Fruit fly (Drosophila melanogaster) whole organism, embryonic: ENCODE results near the gene JIL-1.

Experiments
- CG10209 ChIP-seq: fragments of 200-800 bp; sonication (Bioruptor generic); optimal IDR thresholded peaks from 3 replicates; lab custom pipeline; 2017; ENCODE audit warnings: missing biosample characterization, mild to moderate bottlenecking, missing genetic modification characterization, missing genetic modification reagents
- CG11456 ChIP-seq: fragments of 200-800 bp; sonication (Bioruptor generic); IDR thresholded peaks from 3 replicates; pipeline ENCODE4 v1.3.6; 2022; ENCODE audit warnings: missing biosample characterization, missing genetic modification characterization
- CG11723 ChIP-seq: fragments of 200-800 bp; sonication (Bioruptor generic); optimal IDR thresholded peaks from 2 replicates; lab custom pipeline; 2017; ENCODE audit warnings: missing biosample characterization, mild to moderate bottlenecking, missing genetic modification characterization
- CG12104 ChIP-seq: fragments of 200-800 bp; sonication (Bioruptor generic); optimal IDR thresholded peaks from 3 replicates; lab custom pipeline; 2016; ENCODE audit warnings: missing biosample characterization, missing genetic modification characterization
- CG12236 ChIP-seq: fragments of 200-800 bp; sonication (Bioruptor generic); optimal IDR thresholded peaks from 2 replicates; lab custom pipeline; 2016; ENCODE audit warnings: missing biosample characterization, missing genetic modification characterization
- CG13287 ChIP-seq: fragments of 200-800 bp; sonication (Bioruptor generic); IDR thresholded peaks from 2 replicates; pipeline ENCODE4 v1.3.6; 2022; ENCODE audit warnings: missing biosample characterization, missing genetic modification characterization; ENCODE audit not compliant: partially characterized antibody
- CG15601 ChIP-seq: fragments of 200-800 bp; sonication (Bioruptor generic); optimal IDR thresholded peaks from 3 replicates; lab custom pipeline; 2019; ENCODE audit warnings: missing biosample characterization, mild to moderate bottlenecking, missing genetic modification characterization, moderate library complexity
- CG17361 ChIP-seq: fragments of 200-800 bp; sonication (Bioruptor generic); IDR thresholded peaks from 3 replicates; pipeline ENCODE4 v1.3.6; 2022; ENCODE audit warnings: missing biosample characterization, missing genetic modification characterization
- CG18764 ChIP-seq: fragments of 200-800 bp; sonication (Bioruptor generic); optimal IDR thresholded peaks from 3 replicates; lab custom pipeline; 2016; ENCODE audit warnings: missing biosample characterization, missing genetic modification characterization
- CG2129 ChIP-seq: fragments of 200-800 bp; sonication (Bioruptor generic); IDR thresholded peaks from 2 replicates; pipeline ENCODE4 v1.3.6; 2022; ENCODE audit warnings: missing biosample characterization, missing genetic modification characterization; ENCODE audit not compliant: partially characterized antibody
- CG2199 ChIP-seq: fragments of 200-800 bp; sonication (Bioruptor generic); IDR thresholded peaks from 3 replicates; pipeline ENCODE4 v1.3.6; 2022; ENCODE audit warnings: missing biosample characterization, missing genetic modification characterization
- CG2889 ChIP-seq: fragments of 200-800 bp; sonication (Bioruptor generic); IDR thresholded peaks from 3 replicates; pipeline ENCODE4 v1.3.6; 2022; ENCODE audit warnings: missing biosample characterization, missing genetic modification characterization
- CG31365 ChIP-seq: fragments of 200-800 bp; sonication (Bioruptor generic); optimal IDR thresholded peaks from 2 replicates; lab custom pipeline; 2018; ENCODE audit warnings: missing biosample characterization, mild to moderate bottlenecking, missing genetic modification characterization
- CG32772 ChIP-seq: fragments of 200-800 bp; sonication (Bioruptor generic); IDR thresholded peaks from 2 replicates; pipeline ENCODE4 v1.3.6; 2022; ENCODE audit warnings: missing biosample characterization, missing genetic modification characterization
- CG4424 ChIP-seq: fragments of 200-800 bp; sonication (Bioruptor generic); optimal IDR thresholded peaks from 3 replicates; lab custom pipeline; 2016; ENCODE audit warnings: missing biosample characterization, missing genetic modification characterization
- CG4820 ChIP-seq: fragments of 200-800 bp; sonication (Bioruptor generic); optimal IDR thresholded peaks from 3 replicates; lab custom pipeline; 2016; ENCODE audit warnings: missing biosample characterization, missing genetic modification characterization
- CG6175 ChIP-seq: fragments of 200-800 bp; sonication (Bioruptor generic); IDR thresholded peaks from 3 replicates; pipeline ENCODE4 v1.3.6; 2022; ENCODE audit warnings: missing biosample characterization, missing genetic modification characterization
- CG6791 ChIP-seq: fragments of 200-800 bp; sonication (Bioruptor generic); IDR thresholded peaks from 3 replicates; pipeline ENCODE4 v1.3.6; 2022; ENCODE audit warnings: missing biosample characterization, missing genetic modification characterization; ENCODE audit not compliant: partially characterized antibody
- CG7556 ChIP-seq: fragments of 200-800 bp; sonication (Bioruptor generic); optimal IDR thresholded peaks from 2 replicates; lab custom pipeline; 2017; ENCODE audit warnings: missing biosample characterization, mild to moderate bottlenecking, missing genetic modification characterization
- CG7839 ChIP-seq: fragments of 200-800 bp; sonication (Bioruptor generic); optimal IDR thresholded peaks from 3 replicates; lab custom pipeline; 2018; ENCODE audit warnings: missing biosample characterization, mild to moderate bottlenecking, missing genetic modification characterization, moderate library complexity
- CG9876 ChIP-seq: fragments of 200-800 bp; sonication (Bioruptor generic); optimal IDR thresholded peaks from 2 replicates; lab custom pipeline; 2016; ENCODE audit warnings: missing biosample characterization, missing genetic modification characterization
- Chrac-16 ChIP-seq: fragments of 200-800 bp; sonication (Bioruptor generic); optimal IDR thresholded peaks from 3 replicates; lab custom pipeline; 2016; ENCODE audit warnings: missing biosample characterization, missing genetic modification characterization
- Dad ChIP-seq: fragments of 200-800 bp; sonication (Bioruptor generic); optimal IDR thresholded peaks from 3 replicates; lab custom pipeline; 2016; ENCODE audit warnings: missing biosample characterization, missing genetic modification characterization
- HLH54F ChIP-seq: fragments of 200-800 bp; sonication (Bioruptor generic); optimal IDR thresholded peaks from 3 replicates; lab custom pipeline; 2016; ENCODE audit warnings: missing biosample characterization, missing genetic modification characterization
- HmgD ChIP-seq: fragments of 200-800 bp; sonication (Bioruptor generic); optimal IDR thresholded peaks from 3 replicates; lab custom pipeline; 2016; ENCODE audit warnings: missing biosample characterization, missing genetic modification characterization
- Mes4 ChIP-seq: fragments of 200-800 bp; sonication (Bioruptor generic); optimal IDR thresholded peaks from 2 replicates; lab custom pipeline; 2016; ENCODE audit warnings: missing biosample characterization, missing genetic modification characterization
- NfI ChIP-seq: fragments of 200-800 bp; sonication (Bioruptor generic); optimal IDR thresholded peaks from 3 replicates; lab custom pipeline; 2018; ENCODE audit warnings: missing biosample characterization, mild to moderate bottlenecking, missing genetic modification characterization, moderate library complexity
- Sox102F ChIP-seq: fragments of 200-800 bp; sonication (Bioruptor generic); optimal IDR thresholded peaks from 2 replicates; lab custom pipeline; 2018; ENCODE audit warnings: missing biosample characterization, mild to moderate bottlenecking, missing genetic modification characterization, moderate library complexity
- amos ChIP-seq: fragments of 200-800 bp; sonication (Bioruptor generic); IDR thresholded peaks from 2 replicates; pipeline ENCODE4 v1.3.6; 2022; ENCODE audit warnings: missing biosample characterization, missing genetic modification characterization; ENCODE audit not compliant: partially characterized antibody
- ap ChIP-seq: fragments of 200-800 bp; sonication (Bioruptor generic); IDR thresholded peaks from 2 replicates; pipeline ENCODE4 v1.3.6; 2022; ENCODE audit warnings: missing biosample characterization, missing genetic modification characterization
- bigmax ChIP-seq: fragments of 200-800 bp; sonication (Bioruptor generic); optimal IDR thresholded peaks from 2 replicates; lab custom pipeline; 2018; ENCODE audit warnings: missing biosample characterization, mild to moderate bottlenecking, missing genetic modification characterization
- bsh ChIP-seq, 2 experiments: fragments of 200-800 bp; sonication (Bioruptor generic); optimal IDR thresholded peaks; 2 replicates each; lab custom pipeline; 2017 to 2018; ENCODE audit warnings: mild to moderate bottlenecking in 2 of 2, missing biosample characterization in 2 of 2, missing genetic modification characterization in 2 of 2, moderate library complexity in 1 of 2
- dati ChIP-seq: fragments of 200-800 bp; sonication (Bioruptor generic); IDR thresholded peaks from 2 replicates; pipeline ENCODE4 v1.3.6; 2022; ENCODE audit warnings: missing biosample characterization, missing genetic modification characterization
- dpn ChIP-seq, 2 experiments: fragments of 200-800 bp; sonication (Bioruptor generic); optimal IDR thresholded peaks; 3 replicates each; lab custom pipeline; 2016; ENCODE audit warnings: missing biosample characterization in 2 of 2, missing genetic modification characterization in 2 of 2
- ftz-f1 ChIP-seq: fragments of 200-800 bp; sonication (Bioruptor generic); optimal IDR thresholded peaks from 2 replicates; lab custom pipeline; 2016; ENCODE audit warnings: missing biosample characterization, missing genetic modification characterization
- nau ChIP-seq: fragments of 200-800 bp; sonication (Bioruptor generic); optimal IDR thresholded peaks from 3 replicates; lab custom pipeline; 2017; ENCODE audit warnings: missing biosample characterization, mild to moderate bottlenecking, missing genetic modification characterization, missing genetic modification reagents
- onecut ChIP-seq: fragments of 200-800 bp; sonication (Bioruptor generic); IDR thresholded peaks from 2 replicates; pipeline ENCODE4 v1.3.6; 2022; ENCODE audit warnings: missing biosample characterization, missing genetic modification characterization
- pita ChIP-seq: fragments of 200-800 bp; sonication (Bioruptor generic); optimal IDR thresholded peaks from 2 replicates; lab custom pipeline; 2017; ENCODE audit warnings: missing biosample characterization, mild to moderate bottlenecking, missing genetic modification characterization
- pnt ChIP-seq: fragments of 200-800 bp; sonication (Bioruptor generic); optimal IDR thresholded peaks from 3 replicates; lab custom pipeline; 2016; ENCODE audit warnings: missing biosample characterization, missing genetic modification characterization
- pros ChIP-seq: fragments of 200-800 bp; sonication (Bioruptor generic); optimal IDR thresholded peaks from 3 replicates; lab custom pipeline; 2019; ENCODE audit warnings: missing biosample characterization, mild to moderate bottlenecking, missing genetic modification characterization, moderate library complexity
- sens-2 ChIP-seq: fragments of 200-800 bp; sonication (Bioruptor generic); IDR thresholded peaks from 2 replicates; pipeline ENCODE4 v1.3.6; 2022; ENCODE audit warnings: missing biosample characterization, missing genetic modification characterization
- sna ChIP-seq: fragments of 200-800 bp; sonication (Bioruptor generic); IDR thresholded peaks from 2 replicates; pipeline ENCODE4 v1.3.6; 2022; ENCODE audit warnings: missing biosample characterization, missing genetic modification characterization; ENCODE audit not compliant: partially characterized antibody
- sr ChIP-seq: fragments of 200-800 bp; sonication (Bioruptor generic); IDR thresholded peaks from 3 replicates; pipeline ENCODE4 v1.3.6; 2022; ENCODE audit warnings: missing biosample characterization, missing genetic modification characterization
- stwl ChIP-seq: fragments of 200-800 bp; sonication (Bioruptor generic); optimal IDR thresholded peaks from 3 replicates; lab custom pipeline; 2018; ENCODE audit warnings: missing biosample characterization, mild to moderate bottlenecking, missing genetic modification characterization, moderate library complexity
- tap ChIP-seq: fragments of 200-800 bp; optimal IDR thresholded peaks from 3 replicates; lab custom pipeline; 2019; ENCODE audit warnings: missing biosample characterization, mild to moderate bottlenecking, missing genetic modification characterization, moderate library complexity
- unc-4 ChIP-seq: fragments of 200-800 bp; sonication (Bioruptor generic); IDR thresholded peaks from 2 replicates; pipeline ENCODE4 v1.3.6; 2022; ENCODE audit warnings: missing biosample characterization, missing genetic modification characterization; ENCODE audit not compliant: partially characterized antibody
- vfl ChIP-seq: fragments of 200-800 bp; sonication (Bioruptor generic); optimal IDR thresholded peaks from 2 replicates; lab custom pipeline; 2016; ENCODE audit warnings: missing biosample characterization, missing genetic modification characterization
- zen2 ChIP-seq: fragments of 200-800 bp; sonication (Bioruptor generic); IDR thresholded peaks from 3 replicates; pipeline ENCODE4 v1.3.6; 2022; ENCODE audit warnings: missing biosample characterization, missing genetic modification characterization; ENCODE audit not compliant: partially characterized antibody

Gene JIL-1

dm6 chr3L:11118627-11119395 is 25.8 kb upstream of the JIL-1 start (continued):
- peak; percentile 48 for TF ChIP-seq pnt
- TF ChIP-seq CG7839 (tag; lab: Kevin White, UChicago), result peak; percentile 32
- TF ChIP-seq sr (GFP tag; lab: Robert Waterston, UW), result no peak
- TF ChIP-seq pros, result peak; percentile 68
- TF ChIP-seq CG12236 (GFP tag; lab: Kevin White, UChicago), result peak; percentile 83
- TF ChIP-seq Sox102F, result no peak
- no peak for TF ChIP-seq sna (GFP tag; lab: Robert Waterston, UW)
- peak; percentile 83 for TF ChIP-seq nau (GFP tag; lab: Kevin White, UChicago)
- no peak for TF ChIP-seq CG2889 (GFP tag; lab: Robert Waterston, UW)
- TF ChIP-seq CG7556 (GFP tag; lab: Kevin White, UChicago), result peak; percentile 41
- TF ChIP-seq HmgD (GFP tag; lab: Kevin White, UChicago), result peak; percentile 35
- TF ChIP-seq pita (GFP tag; lab: Kevin White, UChicago), result no peak
- no peak for TF ChIP-seq ap (GFP tag; lab: Robert Waterston, UW)
- peak; percentile 57 for TF ChIP-seq CG9876 (GFP tag; lab: Kevin White, UChicago)
- TF ChIP-seq vfl, result peak; percentile 24
- no peak for TF ChIP-seq CG6791 (GFP tag; lab: Robert Waterston, UW)
- TF ChIP-seq zen2 (GFP tag; lab: Robert Waterston, UW), result no peak
- TF ChIP-seq Dad (GFP tag; lab: Kevin White, UChicago), result peak; percentile 60
- no peak for TF ChIP-seq CG2129 (GFP tag; lab: Robert Waterston, UW)
- TF ChIP-seq Chrac-16 (GFP tag; lab: Kevin White, UChicago), result no peak
- peak; percentile 81; the same call in 2 of the 3 replicates for TF ChIP-seq CG11456 (GFP tag; lab: Robert Waterston, UW)
- peak; percentile 12 for TF ChIP-seq CG4424 (GFP tag; lab: Kevin White, UChicago)
- peak; percentile 76 for TF ChIP-seq Mes4 (GFP tag; lab: Kevin White, UChicago)
- peak; percentile 91 for TF ChIP-seq CG15601 (tag; lab: Kevin White, UChicago)
- TF ChIP-seq stwl (tag; lab: Kevin White, UChicago), result peak; percentile 47
- peak; percentile 53; the same call in 1 of the 2 replicates for TF ChIP-seq CG13287
- peak; percentile 38 for TF ChIP-seq HLH54F (GFP tag; lab: Kevin White, UChicago)
- peak; percentile 16 to 49 for TF ChIP-seq dpn (GFP tag; optimal IDR thresholded peaks at IDR 0.05; lab: Kevin White, UChicago)
- TF ChIP-seq unc-4, result 0 out of 2 replicates have a peak, but pooled peaks have one; percentile 45
- TF ChIP-seq amos (GFP tag; lab: Robert Waterston, UW), result no peak; the same call in 1 of the 2 replicates
- peak; percentile 84 for TF ChIP-seq onecut
- peak; percentile 40 for TF ChIP-seq CG18764 (GFP tag; lab: Kevin White, UChicago)
- peak; percentile 69 for TF ChIP-seq CG11723
- TF ChIP-seq NfI (GFP tag; lab: Kevin White, UChicago), result peak; percentile 65
- peak; percentile 64; the same call in 1 of the 3 replicates for TF ChIP-seq CG17361 (GFP tag; lab: Robert Waterston, UW)
- no peak for TF ChIP-seq CG4820
- peak; percentile 58 for TF ChIP-seq bigmax (GFP tag; lab: Kevin White, UChicago)
- peak; percentile 68 for TF ChIP-seq sens-2 (GFP tag; lab: Robert Waterston, UW)
- 0 out of 3 replicates have a peak, but pooled peaks have one; percentile 71 for TF ChIP-seq CG2199 (GFP tag; lab: Robert Waterston, UW)
- TF ChIP-seq CG31365 (tag; lab: Kevin White, UChicago), result peak; percentile 77
- no peak for TF ChIP-seq dati (GFP tag; lab: Robert Waterston, UW)
- TF ChIP-seq tap (tag; lab: Kevin White, UChicago), result peak; percentile 66
- TF ChIP-seq ftz-f1 (GFP tag; lab: Kevin White, UChicago), result peak; percentile 19
- peak; percentile 81 for TF ChIP-seq CG10209 (GFP tag; lab: Kevin White, UChicago)
- TF ChIP-seq bsh (GFP tag; optimal IDR thresholded peaks at IDR 0.05; lab: Kevin White, UChicago), result peak; percentile 52 to 66
- TF ChIP-seq CG6175, result peak; percentile 72; the same call in 1 of the 3 replicates
- no peak for TF ChIP-seq CG32772 (GFP tag; lab: Robert Waterston, UW)
- peak; percentile 47 for TF ChIP-seq CG12104 (GFP tag; lab: Kevin White, UChicago)
